Worm (Caenorhabditis elegans) whole organism, late embryonic: ENCODE results near the gene noca-2.

Experiments used
- F13H6.1 ChIP-seq: sonication (generic microtip); optimal IDR thresholded peaks from 2 replicates; lab custom pipeline; 2016; ENCODE audit warnings: missing genetic modification characterization, missing compliant biosample characterization
- ceh-2 ChIP-seq: sonication (generic microtip); optimal IDR thresholded peaks from 2 replicates; lab custom pipeline; 2016; ENCODE audit warnings: missing genotype, missing genetic modification characterization, missing compliant biosample characterization
- ceh-9 ChIP-seq: sonication (generic microtip); optimal IDR thresholded peaks from 2 replicates; lab custom pipeline; 2016; ENCODE audit warnings: mild to moderate bottlenecking, missing genetic modification characterization, inconsistent platforms, missing compliant biosample characterization
- che-1 ChIP-seq: sonication (generic microtip); optimal IDR thresholded peaks from 2 replicates; lab custom pipeline; 2016; ENCODE audit warnings: mild to moderate bottlenecking, missing genetic modification characterization, missing compliant biosample characterization
- dmd-4 ChIP-seq: sonication (generic microtip); optimal IDR thresholded peaks from 2 replicates; lab custom pipeline; 2016; ENCODE audit warnings: borderline replicate concordance, missing genetic modification characterization, missing compliant biosample characterization
- elt-2 ChIP-seq: sonication (generic microtip); optimal IDR thresholded peaks from 2 replicates; lab custom pipeline; 2016; ENCODE audit warnings: missing genetic modification reagents, missing genetic modification characterization, missing compliant biosample characterization
- ets-4 ChIP-seq: sonication (generic microtip); optimal IDR thresholded peaks from 2 replicates; lab custom pipeline; 2016; ENCODE audit warnings: missing genetic modification characterization, missing compliant biosample characterization
- hlh-6 ChIP-seq: sonication (generic microtip); optimal IDR thresholded peaks from 2 replicates; lab custom pipeline; 2016; ENCODE audit warnings: missing genotype, missing genetic modification characterization, missing compliant biosample characterization
- nhr-11 ChIP-seq: fragments of 150-350 bp; optimal IDR thresholded peaks from 2 replicates; lab custom pipeline; 2014; ENCODE audit warnings: missing biosample characterization, missing genetic modification characterization
- pag-3 ChIP-seq: sonication (generic microtip); optimal IDR thresholded peaks from 2 replicates; lab custom pipeline; 2016; ENCODE audit warnings: missing compliant biosample characterization, missing genetic modification characterization, borderline replicate concordance
- tbx-2 ChIP-seq: sonication (generic microtip); optimal IDR thresholded peaks from 2 replicates; lab custom pipeline; 2016; ENCODE audit warnings: missing genetic modification characterization, missing compliant biosample characterization

- TF ChIP-seq pag-3 = no peak
- no peak for TF ChIP-seq che-1 (tag; lab: Kevin White, UChicago)
- TF ChIP-seq ets-4 = no peak
- no peak for TF ChIP-seq ceh-2 (tag; lab: Kevin White, UChicago)
- no peak for TF ChIP-seq F13H6.1 (tag; lab: Kevin White, UChicago)
- TF ChIP-seq tbx-2 (tag; lab: Kevin White, UChicago) = no peak
- no peak for TF ChIP-seq nhr-11 (tag; lab: Kevin White, UChicago)
- no peak for TF ChIP-seq dmd-4 (tag; lab: Kevin White, UChicago)
- no peak for TF ChIP-seq ceh-9
- no peak for TF ChIP-seq hlh-6 (tag; lab: Kevin White, UChicago)
- no peak for TF ChIP-seq elt-2 (tag; lab: Kevin White, UChicago)
These were observed 42.3 kb upstream of the noca-2 start for ce11 chrX:11624621-11625020.
